Fruit fly (Drosophila melanogaster) whole organism, embryonic: ENCODE results near the gene dyl.

Experiments used
- Ada2b ChIP-seq: fragments of 200-800 bp; sonication (Bioruptor generic); IDR thresholded peaks from 2 replicates; pipeline ENCODE4 v1.3.6; 2022; ENCODE audit warnings: missing biosample characterization, missing genetic modification characterization
- Antp ChIP-seq: fragments of 200-800 bp; sonication (Bioruptor generic); optimal IDR thresholded peaks from 3 replicates; lab custom pipeline; 2016; ENCODE audit warnings: missing biosample characterization, missing genetic modification characterization
- CG10147 ChIP-seq: fragments of 200-800 bp; sonication (Bioruptor generic); optimal IDR thresholded peaks from 2 replicates; lab custom pipeline; 2019; ENCODE audit warnings: missing biosample characterization, mild to moderate bottlenecking, missing genetic modification characterization, moderate library complexity
- CG10209 ChIP-seq: fragments of 200-800 bp; sonication (Bioruptor generic); optimal IDR thresholded peaks from 3 replicates; lab custom pipeline; 2017; ENCODE audit warnings: missing biosample characterization, mild to moderate bottlenecking, missing genetic modification characterization, missing genetic modification reagents
- CG10979 ChIP-seq: fragments of 200-800 bp; sonication (Bioruptor generic); optimal IDR thresholded peaks from 2 replicates; lab custom pipeline; 2018; ENCODE audit warnings: missing biosample characterization, mild to moderate bottlenecking, missing genetic modification characterization, moderate library complexity
- CG11560 ChIP-seq: fragments of 200-800 bp; sonication (Bioruptor generic); IDR thresholded peaks from 3 replicates; pipeline ENCODE4 v1.3.6; 2022; ENCODE audit warnings: missing biosample characterization, missing genetic modification characterization
- CG12659 ChIP-seq: fragments of 200-800 bp; sonication (Bioruptor generic); optimal IDR thresholded peaks from 3 replicates; lab custom pipeline; 2017; ENCODE audit warnings: mild to moderate bottlenecking, missing biosample characterization, missing genetic modification reagents, missing genetic modification characterization
- CG12769 ChIP-seq: fragments of 200-800 bp; sonication (Bioruptor generic); optimal IDR thresholded peaks from 2 replicates; lab custom pipeline; 2019; ENCODE audit warnings: missing biosample characterization, mild to moderate bottlenecking, missing genetic modification characterization, moderate library complexity
- CG14710 ChIP-seq: fragments of 200-800 bp; sonication (Bioruptor generic); optimal IDR thresholded peaks from 3 replicates; lab custom pipeline; 2019; ENCODE audit warnings: missing biosample characterization, mild to moderate bottlenecking, missing genetic modification characterization, moderate library complexity
- CG14860 ChIP-seq: fragments of 200-800 bp; sonication (Bioruptor generic); IDR thresholded peaks from 3 replicates; pipeline ENCODE4 v1.3.6; 2022; ENCODE audit warnings: missing biosample characterization, missing genetic modification characterization; ENCODE audit not compliant: partially characterized antibody
- CG15269 ChIP-seq: fragments of 200-800 bp; sonication (Bioruptor generic); optimal IDR thresholded peaks from 2 replicates; lab custom pipeline; 2018; ENCODE audit warnings: missing biosample characterization, mild to moderate bottlenecking, missing genetic modification characterization, moderate library complexity
- CG1647 ChIP-seq: fragments of 200-800 bp; sonication (Bioruptor generic); optimal IDR thresholded peaks from 3 replicates; lab custom pipeline; 2016; ENCODE audit warnings: missing biosample characterization, missing genetic modification characterization
- CG17385 ChIP-seq: fragments of 200-800 bp; sonication (Bioruptor generic); optimal IDR thresholded peaks from 3 replicates; lab custom pipeline; 2018; ENCODE audit warnings: missing biosample characterization, mild to moderate bottlenecking, missing genetic modification characterization
- CG1792 ChIP-seq: fragments of 200-800 bp; sonication (Bioruptor generic); optimal IDR thresholded peaks from 2 replicates; lab custom pipeline; 2016; ENCODE audit warnings: missing biosample characterization, missing genetic modification characterization
- CG18599 ChIP-seq: fragments of 200-800 bp; sonication (Bioruptor generic); optimal IDR thresholded peaks from 3 replicates; lab custom pipeline; 2017; ENCODE audit warnings: missing biosample characterization, missing genetic modification characterization, mild to moderate bottlenecking, moderate library complexity, missing genetic modification reagents
- CG18619 ChIP-seq: fragments of 200-800 bp; sonication (Bioruptor generic); optimal IDR thresholded peaks from 3 replicates; lab custom pipeline; 2017; ENCODE audit warnings: missing biosample characterization, mild to moderate bottlenecking, missing genetic modification characterization
- CG2120 ChIP-seq: fragments of 200-800 bp; sonication (Bioruptor generic); optimal IDR thresholded peaks from 3 replicates; lab custom pipeline; 2016; ENCODE audit warnings: missing biosample characterization, missing genetic modification characterization
- CG2889 ChIP-seq: fragments of 200-800 bp; sonication (Bioruptor generic); IDR thresholded peaks from 3 replicates; pipeline ENCODE4 v1.3.6; 2022; ENCODE audit warnings: missing biosample characterization, missing genetic modification characterization
- CG31224 ChIP-seq: fragments of 200-800 bp; sonication (Bioruptor generic); IDR thresholded peaks from 2 replicates; pipeline ENCODE4 v1.3.6; 2022; ENCODE audit warnings: missing biosample characterization, missing genetic modification characterization
- CG31365 ChIP-seq: fragments of 200-800 bp; sonication (Bioruptor generic); optimal IDR thresholded peaks from 2 replicates; lab custom pipeline; 2018; ENCODE audit warnings: missing biosample characterization, mild to moderate bottlenecking, missing genetic modification characterization
- CG3726 ChIP-seq: fragments of 200-800 bp; sonication (Bioruptor generic); IDR thresholded peaks from 3 replicates; pipeline ENCODE4, ENCODE4 v1.3.6; 2022; ENCODE audit warnings: missing biosample characterization, missing genetic modification characterization
- CG4404 ChIP-seq: fragments of 200-800 bp; sonication (Bioruptor generic); IDR thresholded peaks from 2 replicates; pipeline ENCODE4 v1.3.6; 2022; ENCODE audit warnings: missing biosample characterization, missing genetic modification characterization
- CG6791 ChIP-seq: fragments of 200-800 bp; sonication (Bioruptor generic); IDR thresholded peaks from 3 replicates; pipeline ENCODE4 v1.3.6; 2022; ENCODE audit warnings: missing biosample characterization, missing genetic modification characterization; ENCODE audit not compliant: partially characterized antibody
- CrebB ChIP-seq: fragments of 200-800 bp; sonication (Bioruptor generic); optimal IDR thresholded peaks from 3 replicates; lab custom pipeline; 2018; ENCODE audit warnings: missing biosample characterization, mild to moderate bottlenecking, missing genetic modification characterization
- Dp ChIP-seq: fragments of 200-800 bp; sonication (Bioruptor generic); optimal IDR thresholded peaks from 2 replicates; lab custom pipeline; 2018; ENCODE audit warnings: missing biosample characterization, mild to moderate bottlenecking, missing genetic modification characterization, moderate library complexity
- Fer3 ChIP-seq: fragments of 200-800 bp; sonication (Bioruptor generic); optimal IDR thresholded peaks from 2 replicates; lab custom pipeline; 2018; ENCODE audit warnings: missing biosample characterization, mild to moderate bottlenecking, missing genetic modification characterization, moderate library complexity
- Hmr ChIP-seq: fragments of 200-800 bp; sonication (Bioruptor generic); optimal IDR thresholded peaks from 3 replicates; lab custom pipeline; 2017; ENCODE audit warnings: mild to moderate bottlenecking, missing biosample characterization, missing genetic modification reagents, missing genetic modification characterization
- Oli ChIP-seq: fragments of 200-800 bp; sonication (Bioruptor generic); optimal IDR thresholded peaks from 2 replicates; lab custom pipeline; 2018; ENCODE audit warnings: missing biosample characterization, mild to moderate bottlenecking, missing genetic modification characterization, moderate library complexity
- Ssrp ChIP-seq: fragments of 200-800 bp; sonication (Bioruptor generic); optimal IDR thresholded peaks from 2 replicates; lab custom pipeline; 2018; ENCODE audit warnings: missing biosample characterization, mild to moderate bottlenecking, missing genetic modification characterization, moderate library complexity
- TFAM ChIP-seq: fragments of 200-800 bp; sonication (Bioruptor generic); optimal IDR thresholded peaks from 2 replicates; lab custom pipeline; 2017; ENCODE audit warnings: missing biosample characterization, missing genetic modification characterization, inconsistent platforms
- Vsx1 ChIP-seq: fragments of 200-800 bp; sonication (Bioruptor generic); optimal IDR thresholded peaks from 2 replicates; lab custom pipeline; 2017; ENCODE audit warnings: missing biosample characterization, mild to moderate bottlenecking, missing genetic modification characterization, missing genetic modification reagents
- Xbp1 ChIP-seq: fragments of 200-800 bp; sonication (Bioruptor generic); optimal IDR thresholded peaks from 3 replicates; lab custom pipeline; 2016; ENCODE audit warnings: missing biosample characterization, mild to moderate bottlenecking, missing genetic modification characterization
- az2 ChIP-seq: fragments of 200-800 bp; sonication (Bioruptor generic); optimal IDR thresholded peaks from 3 replicates; lab custom pipeline; 2016; ENCODE audit warnings: missing biosample characterization, missing genetic modification characterization
- bsh ChIP-seq, 2 experiments: fragments of 200-800 bp; sonication (Bioruptor generic); optimal IDR thresholded peaks; 2 replicates each; lab custom pipeline; 2017 to 2018; ENCODE audit warnings: mild to moderate bottlenecking in 2 of 2, missing biosample characterization in 2 of 2, missing genetic modification characterization in 2 of 2, moderate library complexity in 1 of 2
- crc ChIP-seq: fragments of 200-800 bp; sonication (Bioruptor generic); optimal IDR thresholded peaks from 2 replicates; lab custom pipeline; 2016; ENCODE audit warnings: missing biosample characterization, missing genetic modification characterization
- crp ChIP-seq, 2 experiments: fragments of 200-800 bp; sonication (Bioruptor generic); optimal IDR thresholded peaks; 2 replicates in 1 of 2; 3 replicates in 1 of 2; lab custom pipeline; 2017; ENCODE audit warnings: missing biosample characterization in 2 of 2, missing genetic modification characterization in 2 of 2, mild to moderate bottlenecking in 1 of 2, moderate library complexity in 1 of 2
- grn ChIP-seq: fragments of 200-800 bp; sonication (Bioruptor generic); optimal IDR thresholded peaks from 3 replicates; lab custom pipeline; 2017; ENCODE audit warnings: missing biosample characterization, missing genetic modification characterization
- klu ChIP-seq: fragments of 200-800 bp; sonication (Bioruptor generic); IDR thresholded peaks from 2 replicates; pipeline ENCODE4 v1.3.6; 2022; ENCODE audit warnings: missing biosample characterization, missing genetic modification characterization
- mam ChIP-seq: fragments of 200-800 bp; sonication (Bioruptor generic); optimal IDR thresholded peaks from 3 replicates; lab custom pipeline; 2016; ENCODE audit warnings: missing biosample characterization, missing genetic modification characterization
- mirr ChIP-seq: fragments of 200-800 bp; sonication (Bioruptor generic); optimal IDR thresholded peaks from 3 replicates; lab custom pipeline; 2018; ENCODE audit warnings: missing biosample characterization, mild to moderate bottlenecking, missing genetic modification characterization
- mld ChIP-seq: fragments of 200-800 bp; sonication (Bioruptor generic); IDR thresholded peaks from 3 replicates; pipeline ENCODE4 v1.3.6; 2022; ENCODE audit warnings: missing biosample characterization, missing genetic modification characterization; ENCODE audit not compliant: partially characterized antibody
- nau ChIP-seq: fragments of 200-800 bp; sonication (Bioruptor generic); optimal IDR thresholded peaks from 3 replicates; lab custom pipeline; 2017; ENCODE audit warnings: missing biosample characterization, mild to moderate bottlenecking, missing genetic modification characterization, missing genetic modification reagents
- odd ChIP-seq: fragments of 200-800 bp; sonication (Bioruptor generic); optimal IDR thresholded peaks from 2 replicates; lab custom pipeline; 2017; ENCODE audit warnings: missing biosample characterization, mild to moderate bottlenecking, missing genetic modification characterization
- phol ChIP-seq: fragments of 200-800 bp; sonication (Bioruptor generic); optimal IDR thresholded peaks from 3 replicates; lab custom pipeline; 2018; ENCODE audit warnings: missing biosample characterization, mild to moderate bottlenecking, missing genetic modification characterization, moderate library complexity
- repo ChIP-seq: fragments of 200-800 bp; sonication (Bioruptor generic); optimal IDR thresholded peaks from 2 replicates; lab custom pipeline; 2016; ENCODE audit warnings: missing biosample characterization, missing genetic modification characterization
- scrt ChIP-seq: fragments of 200-800 bp; sonication (Bioruptor generic); optimal IDR thresholded peaks from 2 replicates; lab custom pipeline; 2018; ENCODE audit warnings: missing biosample characterization, mild to moderate bottlenecking, missing genetic modification characterization, moderate library complexity
- usp ChIP-seq: fragments of >200 bp; optimal IDR thresholded peaks from 2 replicates; lab custom pipeline; 2017; ENCODE audit warnings: missing biosample characterization, missing genetic modification characterization
- wor ChIP-seq: fragments of 200-800 bp; sonication (Bioruptor generic); IDR thresholded peaks from 2 replicates; pipeline ENCODE4 v1.3.6; 2022; ENCODE audit warnings: missing biosample characterization, missing genetic modification characterization

The dyl gene

dm6 chr3L:4354898-4355627, 47.5 kb upstream of the dyl start (continued):
- TF ChIP-seq grn (GFP tag; lab: Kevin White, UChicago) (peak; percentile 5), mld (no peak), phol (tag; lab: Kevin White, UChicago) (peak; percentile 46), Vsx1 (GFP tag; lab: Kevin White, UChicago) (peak; percentile 25), CG31224 (GFP tag; lab: Robert Waterston, UW) (no peak), CG12769 (tag; lab: Kevin White, UChicago) (peak; percentile 46), CG11560 (tag; lab: Robert Waterston, UW) (no peak), CG12659 (GFP tag; lab: Kevin White, UChicago) (peak; percentile 51), crp (GFP tag; optimal IDR thresholded peaks at IDR 0.05; lab: Kevin White, UChicago) (no peak), Dp (GFP tag; lab: Kevin White, UChicago) (no peak), repo (GFP tag; lab: Kevin White, UChicago) (no peak), Oli (peak; percentile 41), usp (GFP tag; lab: Kevin White, UChicago) (no peak), CG6791 (GFP tag; lab: Robert Waterston, UW) (no peak), CrebB (peak; percentile 40), Hmr (GFP tag; lab: Kevin White, UChicago) (peak; percentile 38), CG14710 (peak; percentile 34), CG1792 (GFP tag; lab: Kevin White, UChicago) (no peak), CG3726 (no peak), CG31365 (tag; lab: Kevin White, UChicago) (no peak), nau (GFP tag; lab: Kevin White, UChicago) (no peak), CG18619 (GFP tag; lab: Kevin White, UChicago) (peak; percentile 15), Fer3 (tag; lab: Kevin White, UChicago) (peak; percentile 14), Ssrp (tag; lab: Kevin White, UChicago) (peak; percentile 22), wor (GFP tag; lab: Robert Waterston, UW) (no peak), crc (GFP tag; lab: Kevin White, UChicago) (no peak), CG18599 (peak; percentile 48), Xbp1 (GFP tag; lab: Kevin White, UChicago) (peak; percentile 10), CG10979 (tag; lab: Kevin White, UChicago) (peak; percentile 56), CG2889 (GFP tag; lab: Robert Waterston, UW) (no peak), CG2120 (peak; percentile 22), Antp (GFP tag; lab: Kevin White, UChicago) (no peak), bsh (GFP tag; optimal IDR thresholded peaks at IDR 0.05; lab: Kevin White, UChicago) (peak in 1 of 2 experiments; percentile 46), CG10147 (GFP tag; lab: Kevin White, UChicago) (peak; percentile 12), CG10209 (GFP tag; lab: Kevin White, UChicago) (peak; percentile 25), az2 (peak; percentile 8), mam (no peak), CG15269 (peak; percentile 14), CG14860 (no peak), mirr (GFP tag; lab: Kevin White, UChicago) (peak; percentile 32), klu (no peak), CG1647 (GFP tag; lab: Kevin White, UChicago) (no peak), Ada2b (GFP tag; lab: Robert Waterston, UW) (no peak), odd (peak; percentile 37), CG17385 (GFP tag; lab: Kevin White, UChicago) (peak; percentile 41), scrt (GFP tag; lab: Kevin White, UChicago) (no peak), TFAM (GFP tag; lab: Kevin White, UChicago) (no peak), CG4404 (no peak)
